Worm (Caenorhabditis elegans): ENCODE data around the gene icd-1.

DNA sequence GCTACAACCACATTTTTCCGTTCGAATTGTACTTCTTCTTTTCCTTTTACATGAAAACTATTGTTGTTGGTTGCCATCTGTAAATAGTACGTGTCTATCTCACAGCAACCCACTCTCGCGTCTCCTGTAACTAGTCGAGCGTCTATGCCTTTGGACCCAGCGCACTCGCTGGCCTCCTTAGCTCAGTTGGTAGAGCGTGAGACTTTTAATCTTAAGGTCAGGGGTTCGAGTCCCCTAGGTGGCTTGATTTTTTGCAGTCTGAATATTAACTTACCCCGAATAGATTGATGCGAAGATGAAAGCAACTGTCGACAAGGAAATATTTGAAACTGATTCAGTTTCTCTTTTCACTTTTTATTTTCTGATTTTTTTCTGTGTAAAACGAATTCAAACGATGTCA, 23.4 kb downstream of the icd-1 start, which contains the start of gene mpz-3:
- TF ChIP-seq him-1 (tag; optimal IDR thresholded peaks at IDR 0.05) (no peak), dao-5 (tag; optimal IDR thresholded peaks at IDR 0.05) (no peak), W03F9.2 (tag; optimal IDR thresholded peaks at IDR 0.05) (no peak)

Measured in whole organism, L4/young adult.